Worm (Caenorhabditis elegans) whole organism, L4/young adult: ENCODE data around the gene gck-2.

Experiments used
- W03F9.2 ChIP-seq: fragments of 150-350 bp; optimal IDR thresholded peaks from 2 replicates; lab custom pipeline; 2014; ENCODE audit warnings: missing biosample characterization, missing genetic modification characterization
- dao-5 ChIP-seq: sonication (generic microtip); optimal IDR thresholded peaks from 2 replicates; lab custom pipeline; 2016; ENCODE audit warnings: missing genotype, missing genetic modification characterization, moderate library complexity, missing compliant biosample characterization
- him-1 ChIP-seq: sonication (generic microtip); optimal IDR thresholded peaks from 2 replicates; lab custom pipeline; 2016; ENCODE audit warnings: missing genotype, missing genetic modification reagents, missing genetic modification characterization, missing compliant biosample characterization

DNA sequence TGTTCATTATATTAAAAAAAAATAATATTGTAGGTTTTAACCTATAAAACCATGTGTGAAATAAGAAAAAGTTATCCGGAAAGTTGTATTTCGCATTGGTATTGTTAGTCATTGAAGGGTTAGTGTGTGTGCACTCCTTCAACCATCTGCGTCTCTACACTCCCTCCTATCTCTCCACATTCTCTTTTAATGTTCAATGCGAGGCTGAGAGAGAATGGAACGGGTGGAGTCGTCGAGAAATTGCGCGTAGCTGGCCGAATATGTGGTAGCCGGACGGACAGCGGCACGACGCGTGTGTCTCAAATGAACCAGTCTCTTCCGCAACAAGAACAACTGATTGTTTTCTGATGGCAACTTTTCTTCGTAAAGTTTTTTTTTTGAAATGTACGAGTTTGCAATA is 4.4 kb upstream of the gck-2 start:
- no peak for TF ChIP-seq him-1 (tag; lab: Kevin White, UChicago)
- TF ChIP-seq dao-5 (tag; lab: Kevin White, UChicago) = no peak
- TF ChIP-seq W03F9.2 (tag; lab: Kevin White, UChicago) = no peak
